Worm (Caenorhabditis elegans): Measurements from ENCODE around the gene F41E7.2.
A peak's percentile ranks its signal among the peaks of the same experiment; 100 is the strongest.

Gene F41E7.2

DNA sequence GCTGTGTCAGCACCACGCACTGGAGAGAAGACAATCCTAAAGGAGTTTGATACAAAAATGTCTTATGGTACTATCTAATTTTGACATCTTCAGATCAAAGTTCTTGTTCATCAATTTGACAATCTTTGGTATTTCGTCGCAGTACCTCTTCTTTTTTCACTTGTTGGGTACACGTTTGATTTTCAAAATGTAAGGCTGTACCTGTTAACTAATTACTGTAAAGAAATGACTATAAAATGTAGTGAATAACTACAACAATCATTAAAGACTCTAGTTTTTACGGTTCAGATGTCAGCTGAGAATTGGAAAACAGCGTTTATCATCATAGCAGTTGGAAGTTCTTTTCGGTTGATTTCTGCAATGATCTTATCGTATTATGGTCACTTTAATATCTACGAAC lies 3.6 kb downstream of the F41E7.2 start:
- TF ChIP-seq pag-3 (tag; optimal IDR thresholded peaks at IDR 0.05; ENCODE audit: borderline replicate concordance, insufficient read depth) (no peak), nhr-85 (tag) (peak; percentile 70), nhr-20 (tag; optimal IDR thresholded peaks at IDR 0.05) (peak; percentile 58)

DNA sequence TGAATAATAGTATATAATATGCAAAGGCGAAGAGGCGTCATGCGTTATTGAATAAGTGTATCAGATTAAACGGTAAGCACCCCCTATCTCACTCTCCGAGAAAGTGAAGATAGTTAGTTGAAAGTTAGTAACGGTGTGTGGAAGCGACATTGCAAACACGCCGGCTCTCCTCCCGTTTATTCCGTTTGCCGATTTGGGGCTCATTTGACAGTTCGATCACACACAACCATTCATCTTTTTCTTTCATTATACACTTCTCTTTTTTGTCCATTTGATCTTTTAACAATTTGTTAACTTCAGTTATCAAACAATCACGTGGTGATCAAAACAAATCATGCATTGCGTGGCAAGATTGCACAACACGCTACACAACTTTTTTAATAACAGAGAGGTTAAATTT lies 5.8 kb downstream of the F41E7.2 start, which contains the start of gene slc-9B.1:
Gene slc-9B.1 (plus strand): TSS at position 301 of the 400 bp plus-strand sequence.
- TF ChIP-seq mef-2 (tag; optimal IDR thresholded peaks at IDR 0.05) (no peak), unc-130 (tag; optimal IDR thresholded peaks at IDR 0.05) (no peak), nhr-28 (tag; optimal IDR thresholded peaks at IDR 0.05) (no peak), tbx-2 (tag; optimal IDR thresholded peaks at IDR 0.05) (no peak), ztf-11 (tag; optimal IDR thresholded peaks at IDR 0.05) (no peak), pax-3 (tag; optimal IDR thresholded peaks at IDR 0.05) (no peak), zag-1 (tag; optimal IDR thresholded peaks at IDR 0.05) (no peak), fkh-8 (tag; optimal IDR thresholded peaks at IDR 0.05) (no peak), egl-13 (tag; optimal IDR thresholded peaks at IDR 0.05) (no peak), mab-9 (GFP tag; IDR thresholded peaks at IDR 0.05) (no peak), Y116A8C.19 (tag; optimal IDR thresholded peaks at IDR 0.05; ENCODE audit: borderline replicate concordance) (no peak), C34B4.2 (tag; optimal IDR thresholded peaks at IDR 0.05) (no peak)

DNA sequence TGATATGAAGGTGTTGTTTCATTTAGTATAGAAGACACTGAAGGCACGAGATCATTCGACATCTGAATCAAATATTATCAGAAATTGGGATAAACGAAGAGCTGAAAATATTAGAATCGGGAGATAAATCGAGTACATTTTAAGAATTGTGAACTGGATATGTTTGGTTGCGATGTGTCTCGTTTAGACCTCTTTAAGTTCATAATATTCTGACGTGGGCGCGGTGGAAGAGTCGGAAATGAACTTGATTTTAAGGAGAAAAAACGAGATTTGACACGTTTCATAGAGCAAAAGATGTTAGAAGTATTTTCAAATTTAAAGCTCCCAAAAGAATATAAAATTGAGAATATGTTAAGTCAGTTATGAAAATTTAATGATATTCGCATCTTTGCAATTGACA lies 12.1 kb downstream of the F41E7.2 start, which contains the start of gene npr-6:
Gene npr-6 (minus strand): TSS at position 101 of the 400 bp plus-strand sequence.
- no peak for TF ChIP-seq lsy-2 (tag; optimal IDR thresholded peaks at IDR 0.05)

DNA sequence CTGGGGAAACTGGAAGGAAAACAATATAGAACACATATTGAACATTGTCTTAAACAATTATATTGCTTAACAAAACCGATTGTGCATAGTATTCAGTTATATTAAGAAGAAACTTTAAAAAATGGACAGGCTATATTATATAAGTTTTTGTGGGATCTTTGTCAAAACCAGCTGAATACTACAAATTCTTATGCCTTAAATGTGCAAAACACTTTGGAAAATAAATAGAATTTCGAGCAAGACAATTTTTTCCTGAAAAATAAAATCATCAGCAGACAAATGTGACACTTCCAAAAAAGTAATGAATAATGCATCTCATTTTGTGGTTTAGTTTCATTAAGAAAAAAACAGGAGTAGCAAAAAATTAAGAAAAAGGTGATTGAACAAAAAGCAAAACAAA lies 23.9 kb downstream of the F41E7.2 start:
- TF ChIP-seq snu-23 (GFP tag; optimal IDR thresholded peaks at IDR 0.05) (no peak), xbp-1 (tag; optimal IDR thresholded peaks at IDR 0.05) (no peak), swsn-7 (tag; optimal IDR thresholded peaks at IDR 0.05) (no peak), efl-1 (optimal IDR thresholded peaks at IDR 0.05) (no peak), efl-1 (GFP tag; optimal IDR thresholded peaks at IDR 0.05 in 1 of 2) (peak in 1 of 2 experiments; percentile 60)

DNA sequence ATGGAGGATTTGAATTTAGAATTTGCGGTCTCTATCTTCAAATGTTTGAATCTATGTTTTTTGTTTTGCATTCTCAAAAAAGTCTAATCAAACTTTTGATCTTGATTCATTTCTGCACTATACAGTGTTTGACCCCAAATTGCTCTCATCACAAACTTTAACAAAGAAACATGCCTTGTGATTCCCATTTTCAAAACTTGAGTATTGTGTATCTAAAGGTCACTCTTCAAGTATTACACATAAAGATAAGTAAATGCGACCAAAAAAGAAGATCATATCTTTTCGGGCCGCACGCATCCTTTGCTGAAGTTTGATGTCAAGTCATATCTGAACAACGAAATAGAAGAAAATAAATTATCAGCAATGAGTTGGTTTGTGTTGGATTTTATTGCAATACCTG lies 28.4 kb downstream of the F41E7.2 start:
- TF ChIP-seq nhr-85 (tag) (peak; percentile 93), aha-1 (tag; optimal IDR thresholded peaks at IDR 0.05) (no peak), ceh-90 (tag; optimal IDR thresholded peaks at IDR 0.05) (no peak), sup-37 (GFP tag; optimal IDR thresholded peaks at IDR 0.05) (no peak), lin-15B (tag; optimal IDR thresholded peaks at IDR 0.05) (no peak), fkh-10 (GFP tag; optimal IDR thresholded peaks at IDR 0.05) (no peak), ceh-88 (GFP tag; IDR thresholded peaks at IDR 0.05) (no peak), pag-3 (tag; optimal IDR thresholded peaks at IDR 0.05; ENCODE audit: borderline replicate concordance, insufficient read depth) (no peak), elt-2 (tag; optimal IDR thresholded peaks at IDR 0.05) (no peak), ces-1 (GFP tag; optimal IDR thresholded peaks at IDR 0.05) (no peak), efl-3 (GFP tag; optimal IDR thresholded peaks at IDR 0.05) (no peak), lin-14 (GFP tag; optimal IDR thresholded peaks at IDR 0.05) (peak; percentile 48), dsc-1 (tag; optimal IDR thresholded peaks at IDR 0.05) (no peak), unc-98 (GFP tag; IDR thresholded peaks at IDR 0.05) (no peak), ets-5 (GFP tag; IDR thresholded peaks at IDR 0.05) (no peak), lin-13 (GFP tag; optimal IDR thresholded peaks at IDR 0.05) (no peak), egl-13 (tag; optimal IDR thresholded peaks at IDR 0.05) (no peak), lsy-2 (tag; optimal IDR thresholded peaks at IDR 0.05) (no peak), mdl-1 (tag; optimal IDR thresholded peaks at IDR 0.05) (no peak), alr-1 (tag; optimal IDR thresholded peaks at IDR 0.05; ENCODE audit: borderline replicate concordance) (no peak), blmp-1 (tag; optimal IDR thresholded peaks at IDR 0.05) (no peak), snu-23 (GFP tag; optimal IDR thresholded peaks at IDR 0.05) (peak; percentile 8), nhr-11 (tag; optimal IDR thresholded peaks at IDR 0.05) (no peak), pqm-1 (tag; optimal IDR thresholded peaks at IDR 0.05) (no peak), ceh-8 (GFP tag; optimal IDR thresholded peaks at IDR 0.05) (no peak), unc-62 (GFP tag; optimal IDR thresholded peaks at IDR 0.05) (no peak), nhr-76 (tag; optimal IDR thresholded peaks at IDR 0.05) (no peak), mep-1 (tag; optimal IDR thresholded peaks at IDR 0.05) (no peak), irx-1 (tag; optimal IDR thresholded peaks at IDR 0.05) (no peak), nhr-90 (tag; optimal IDR thresholded peaks at IDR 0.05; ENCODE audit: poor library complexity) (no peak), swsn-7 (tag; optimal IDR thresholded peaks at IDR 0.05) (no peak)

All from whole organism, L1 larva.